Worm (Caenorhabditis elegans): ENCODE measurements around the gene idpa-2.

Gene idpa-2

DNA sequence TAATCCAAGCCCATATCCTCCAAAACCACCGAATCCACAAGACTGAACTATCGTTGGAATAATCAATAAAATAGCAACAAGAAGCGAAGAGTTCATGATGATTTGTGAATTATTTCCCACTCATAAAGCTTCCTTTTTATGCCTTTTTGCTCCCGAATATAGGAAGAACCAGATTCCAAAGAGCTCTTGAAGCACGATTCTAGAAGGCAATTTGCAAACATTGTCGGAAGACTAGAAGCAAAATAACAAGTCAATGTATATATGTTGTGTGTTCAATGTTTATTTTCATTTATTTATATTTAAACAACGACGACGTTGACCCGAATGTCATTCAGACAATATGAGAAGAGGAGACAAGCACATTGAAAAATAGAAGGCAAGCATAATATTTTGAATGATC is at the start of gene idpa-2:
TSS of gene idpa-2 (minus strand) at position 101 of the 400 bp plus-strand sequence.
- TF ChIP-seq lim-7 (GFP tag; IDR thresholded peaks at IDR 0.05) (no peak), hif-1 (tag; optimal IDR thresholded peaks at IDR 0.05) (no peak), T26A8.4 (GFP tag; IDR thresholded peaks at IDR 0.05) (no peak), attf-4 (tag; optimal IDR thresholded peaks at IDR 0.05) (no peak), lin-29 (GFP tag; IDR thresholded peaks at IDR 0.05) (no peak), nhr-6 (tag; optimal IDR thresholded peaks at IDR 0.05) (no peak), zag-1 (tag; optimal IDR thresholded peaks at IDR 0.05) (no peak), daf-16 (GFP tag; optimal IDR thresholded peaks at IDR 0.05) (no peak), daf-16 (tag; optimal IDR thresholded peaks at IDR 0.05) (no peak), ces-1 (GFP tag; optimal IDR thresholded peaks at IDR 0.05) (no peak), dpl-1 (GFP tag; optimal IDR thresholded peaks at IDR 0.05) (no peak), dve-1 (tag; optimal IDR thresholded peaks at IDR 0.05; ENCODE audit: insufficient read depth) (no peak), lin-38 (GFP tag; IDR thresholded peaks at IDR 0.05) (no peak), ceh-62 (tag; optimal IDR thresholded peaks at IDR 0.05) (no peak), fkh-10 (GFP tag; optimal IDR thresholded peaks at IDR 0.05) (no peak), fos-1 (tag; optimal IDR thresholded peaks at IDR 0.05) (no peak), unc-130 (GFP tag; optimal IDR thresholded peaks at IDR 0.05) (no peak)

DNA sequence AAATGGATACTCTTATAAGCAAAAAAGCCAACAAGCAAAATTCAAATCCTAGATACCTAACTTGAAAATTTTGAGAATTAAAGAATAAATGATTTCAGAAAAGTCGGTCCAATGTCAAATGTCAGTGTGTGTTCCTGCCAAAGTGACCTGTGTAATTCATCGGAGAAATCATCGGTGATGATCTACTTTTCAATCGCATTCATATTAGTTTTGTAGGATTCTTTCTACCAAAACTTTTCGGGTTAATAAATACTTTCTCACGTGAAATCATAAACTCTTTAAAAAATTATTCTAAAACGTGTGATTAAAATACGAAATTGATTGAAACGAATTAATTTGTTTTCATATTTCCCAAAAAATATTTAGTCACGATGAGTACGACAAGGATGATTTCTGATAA is 46.5 kb upstream of the idpa-2 start, which contains the start of gene F46C5.7:
TSS of gene F46C5.7 (plus strand) at position 301 of the 400 bp plus-strand sequence.
- TF ChIP-seq spr-3 (GFP tag; optimal IDR thresholded peaks at IDR 0.05) (no peak), lim-7 (GFP tag; IDR thresholded peaks at IDR 0.05) (no peak), php-3 (GFP tag; IDR thresholded peaks at IDR 0.05) (no peak), nhr-48 (tag; optimal IDR thresholded peaks at IDR 0.05) (no peak)

DNA sequence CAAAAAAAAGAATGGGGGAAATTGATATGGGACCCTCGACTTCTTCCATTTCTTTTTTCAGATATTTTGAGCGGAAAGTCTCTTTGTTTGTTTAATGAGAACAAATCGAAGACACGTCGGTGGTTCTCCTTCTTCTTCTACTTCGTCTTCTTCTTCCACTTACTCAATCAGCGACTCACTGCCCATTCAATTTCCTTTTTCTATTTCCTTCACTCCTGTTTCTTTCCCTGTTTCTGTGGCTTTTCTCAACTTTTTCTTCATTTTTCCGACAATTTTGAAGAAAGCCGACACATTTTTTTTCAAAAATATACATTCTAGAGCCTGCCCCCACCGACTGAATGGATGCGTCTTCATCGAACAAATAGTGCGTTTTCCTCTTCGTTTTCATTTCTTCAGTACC is 43.3 kb upstream of the idpa-2 start, which contains the start of gene F46C5.4:
TSS of gene F46C5.4 (plus strand) at position 222 of the 400 bp plus-strand sequence.
- TF ChIP-seq unc-62 (GFP tag; optimal IDR thresholded peaks at IDR 0.05 in 1 of 2) (peak in 1 of 2 experiments; percentile 35), unc-62 (tag; optimal IDR thresholded peaks at IDR 0.05) (no peak), hlh-11 (tag; optimal IDR thresholded peaks at IDR 0.05) (no peak), fkh-10 (GFP tag; optimal IDR thresholded peaks at IDR 0.05) (peak; percentile 76)

ce11 chrII:8832941-8833340 is 40.4 kb upstream of the idpa-2 start:
- TF ChIP-seq aha-1 (tag) (peak; percentile 94), ceh-20 (GFP tag; IDR thresholded peaks at IDR 0.05) (no peak)

- TF ChIP-seq aha-1 (tag), result peak; percentile 20
- no peak for TF ChIP-seq hlh-11 (tag; optimal IDR thresholded peaks at IDR 0.05)
- 0 out of 2 replicates have a peak, but pooled peaks have one; percentile 37 for TF ChIP-seq ctbp-1 (GFP tag; IDR thresholded peaks at IDR 0.05)
These were observed 38.4 kb upstream of the idpa-2 start for ce11 chrII:8830917-8831316.

DNA sequence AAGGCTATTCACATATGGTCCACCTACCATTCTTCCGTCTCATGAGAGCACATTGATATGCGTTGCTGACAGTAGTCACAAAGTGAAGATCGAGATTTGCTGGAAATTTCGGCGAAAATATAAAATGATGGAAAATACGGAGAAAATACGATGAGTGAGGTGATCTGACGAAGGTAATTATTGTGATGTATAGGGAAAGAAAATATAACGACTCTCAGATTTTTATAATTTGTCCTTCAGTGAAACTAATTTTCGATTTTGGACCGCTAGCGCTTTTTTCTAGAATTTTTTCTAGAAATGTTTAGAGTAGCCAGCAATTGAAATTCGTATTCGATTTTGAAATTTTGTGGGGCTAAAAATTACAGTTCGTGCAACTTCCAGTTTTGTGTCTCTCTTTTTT is 36.6 kb upstream of the idpa-2 start, which contains the start of gene F46C5.2:
TSS of gene F46C5.2 (minus strand) at position 101 of the 400 bp plus-strand sequence.
- TF ChIP-seq dpl-1 (GFP tag; optimal IDR thresholded peaks at IDR 0.05) (no peak), hlh-11 (tag; optimal IDR thresholded peaks at IDR 0.05) (no peak), nhr-102 (tag; optimal IDR thresholded peaks at IDR 0.05) (no peak), set-16 (GFP tag; IDR thresholded peaks at IDR 0.05) (no peak), F37D6.2 (tag; optimal IDR thresholded peaks at IDR 0.05) (no peak), lin-1 (GFP tag; IDR thresholded peaks at IDR 0.05) (no peak), ceh-62 (tag; optimal IDR thresholded peaks at IDR 0.05) (no peak), nhr-28 (tag; optimal IDR thresholded peaks at IDR 0.05) (no peak)

DNA sequence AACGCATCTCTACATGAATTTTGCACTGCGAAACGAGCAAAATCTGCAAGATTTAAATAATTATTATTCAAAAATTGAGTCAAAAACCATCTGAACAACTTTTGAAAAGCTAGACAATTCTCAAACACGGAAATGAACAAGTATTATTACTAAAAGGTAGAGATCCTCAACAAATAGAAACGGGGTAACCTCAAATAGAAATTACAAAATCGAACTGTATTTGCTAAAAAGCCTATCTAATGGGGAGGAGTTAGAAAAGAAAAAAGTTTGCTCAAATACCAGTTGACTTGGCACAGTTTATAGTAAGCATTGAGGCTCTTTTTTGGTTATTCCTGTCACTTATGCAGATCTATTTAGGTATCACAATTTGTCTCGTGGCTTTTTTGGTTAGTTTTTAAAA is 33.2 kb upstream of the idpa-2 start, which contains the start of gene nas-25:
TSS of gene nas-25 (plus strand) at position 301 of the 400 bp plus-strand sequence.
- no peak for TF ChIP-seq dpl-1 (GFP tag; optimal IDR thresholded peaks at IDR 0.05)

All from whole organism, L4 larva.